Fruit fly (Drosophila melanogaster) whole organism, wandering third instar larva: ENCODE results near the gene CG11109.

Experiments
- CrebA ChIP-seq: fragments of 200-800 bp; sonication (Bioruptor generic); optimal IDR thresholded peaks from 2 replicates; lab custom pipeline; 2016; ENCODE audit warnings: missing biosample characterization, mild to moderate bottlenecking, missing genetic modification characterization, borderline replicate concordance
- GATAd ChIP-seq: sonication (Bioruptor generic); optimal IDR thresholded peaks from 2 replicates; lab custom pipeline; 2016; ENCODE audit warnings: missing biosample characterization, missing genetic modification characterization
- Hnf4 ChIP-seq: fragments of 200-800 bp; sonication (Bioruptor generic); optimal IDR thresholded peaks from 2 replicates; lab custom pipeline; 2016; ENCODE audit warnings: missing biosample characterization, mild to moderate bottlenecking, missing genetic modification characterization
- OdsH ChIP-seq: fragments of 200-800 bp; sonication (Bioruptor generic); optimal IDR thresholded peaks from 2 replicates; lab custom pipeline; 2016; ENCODE audit warnings: missing biosample characterization, mild to moderate bottlenecking, missing genetic modification characterization
- ey ChIP-seq: fragments of 200-800 bp; sonication (Bioruptor generic); optimal IDR thresholded peaks from 2 replicates; lab custom pipeline; 2016; ENCODE audit warnings: missing biosample characterization, missing genetic modification characterization
- jim ChIP-seq: fragments of 175-275, 200-325 bp; sonication (Bioruptor generic); optimal IDR thresholded peaks from 2 replicates; lab custom pipeline; 2016; ENCODE audit warnings: missing biosample characterization, mild to moderate bottlenecking, missing genetic modification characterization
- rgr ChIP-seq: fragments of 200-800 bp; sonication (Bioruptor generic); optimal IDR thresholded peaks from 3 replicates; lab custom pipeline; 2016; ENCODE audit warnings: missing biosample characterization, mild to moderate bottlenecking, missing genetic modification characterization
- woc ChIP-seq: sonication (Bioruptor generic); optimal IDR thresholded peaks from 2 replicates; lab custom pipeline; 2016; ENCODE audit warnings: missing biosample characterization, mild to moderate bottlenecking, missing genetic modification characterization

- TF ChIP-seq CrebA (GFP tag; lab: Kevin White, UChicago), result no peak
- no peak for TF ChIP-seq jim (GFP tag; lab: Kevin White, UChicago)
- no peak for TF ChIP-seq Hnf4 (GFP tag; lab: Kevin White, UChicago)
- no peak for TF ChIP-seq rgr (GFP tag; lab: Kevin White, UChicago)
- TF ChIP-seq ey (GFP tag; lab: Kevin White, UChicago), result no peak
- TF ChIP-seq woc (GFP tag; lab: Kevin White, UChicago), result no peak
- TF ChIP-seq GATAd, result no peak
- no peak for TF ChIP-seq OdsH (GFP tag; lab: Kevin White, UChicago)
Observed at dm6 chr3L:22860487-22860886, 11.5 kb upstream of the CG11109 start, which contains the start of gene CG13239.
